Worm (Caenorhabditis elegans): ENCODE results near the gene Y62E10A.19.

DNA sequence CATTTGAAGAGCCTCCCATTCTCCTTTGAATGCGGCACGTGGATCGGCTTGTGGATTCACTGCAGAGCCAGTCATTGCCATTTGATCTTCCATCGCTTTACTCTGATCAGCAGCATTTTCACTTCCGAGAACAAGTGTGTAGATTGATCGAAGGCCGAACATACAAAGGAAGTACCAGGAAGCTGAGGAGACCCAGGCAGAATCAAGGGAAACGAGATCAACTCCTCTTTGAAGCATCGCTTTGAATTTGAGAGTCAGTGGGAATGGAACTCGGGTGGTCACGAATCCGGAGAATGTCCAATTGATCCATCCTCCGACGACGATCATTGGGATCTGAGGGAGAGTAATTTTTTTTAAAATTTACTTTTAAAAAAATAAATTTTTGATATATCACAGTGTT, 27.6 kb downstream of the Y62E10A.19 start:
- TF ChIP-seq pes-1 (GFP tag; IDR thresholded peaks at IDR 0.05) (no peak), tbx-11 (GFP tag; IDR thresholded peaks at IDR 0.05) (no peak), F13C5.2 (tag; optimal IDR thresholded peaks at IDR 0.05) (no peak)

Data from whole organism, early embryonic.